Worm (Caenorhabditis elegans): Measurements from ENCODE around the gene F52H2.5.

ce11 chrX:2583135-2583683 is 23.3 kb upstream of the F52H2.5 start:
- TF ChIP-seq unc-42 (tag; optimal IDR thresholded peaks at IDR 0.05) (no peak), K02D7.2 (tag; optimal IDR thresholded peaks at IDR 0.05) (no peak), nfya-1 (tag; optimal IDR thresholded peaks at IDR 0.05) (no peak), pha-4 (tag; optimal IDR thresholded peaks at IDR 0.05) (no peak), ama-1 (optimal IDR thresholded peaks at IDR 0.05) (no peak), ceh-31 (tag; optimal IDR thresholded peaks at IDR 0.05) (peak; percentile 15), fkh-10 (GFP tag; optimal IDR thresholded peaks at IDR 0.05) (no peak), ceh-48 (tag; optimal IDR thresholded peaks at IDR 0.05) (no peak), tbx-7 (tag; optimal IDR thresholded peaks at IDR 0.05) (no peak), fkh-6 (tag; optimal IDR thresholded peaks at IDR 0.05) (no peak), rnt-1 (tag; optimal IDR thresholded peaks at IDR 0.05) (no peak)
